Fruit fly (Drosophila melanogaster) whole organism, embryonic: ENCODE data around the gene Sas-6.

Source experiments
- CG12769 ChIP-seq: fragments of 200-800 bp; sonication (Bioruptor generic); optimal IDR thresholded peaks from 2 replicates; lab custom pipeline; 2019; ENCODE audit warnings: missing biosample characterization, mild to moderate bottlenecking, missing genetic modification characterization, moderate library complexity
- Tbp ChIP-seq: fragments of >200 bp; optimal IDR thresholded peaks from 2 replicates; lab custom pipeline; 2018; ENCODE audit warnings: missing biosample characterization, missing genetic modification characterization

DNA sequence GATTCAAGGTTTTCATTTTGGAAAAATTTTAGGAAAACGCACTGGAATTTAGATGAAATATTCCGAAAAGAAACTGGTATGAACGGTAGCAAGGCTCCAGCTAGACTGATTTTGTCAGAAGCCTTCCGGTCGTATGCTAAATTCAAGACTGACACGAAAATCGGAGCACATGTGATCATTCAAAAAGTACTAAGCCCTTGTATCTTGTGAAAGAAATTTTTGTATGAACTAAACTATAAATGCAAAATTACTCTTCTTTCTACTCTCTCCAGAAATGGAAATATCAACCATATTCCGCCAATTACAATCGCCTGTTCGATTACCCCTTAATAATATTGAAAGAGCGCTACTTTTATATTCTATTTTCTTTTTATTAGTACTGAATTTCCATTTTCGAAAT, 42.5 kb downstream of the Sas-6 start, which contains the start of gene ocn:
- no peak for TF ChIP-seq CG12769 (tag; lab: Kevin White, UChicago)
- no peak for TF ChIP-seq Tbp
